Worm (Caenorhabditis elegans): ENCODE measurements around the gene mrps-35.

- TF ChIP-seq scrt-1 (GFP tag; IDR thresholded peaks at IDR 0.05) (no peak), hnd-1 (tag; optimal IDR thresholded peaks at IDR 0.05) (no peak), pes-1 (GFP tag; IDR thresholded peaks at IDR 0.05) (no peak), flt-1 (GFP tag; IDR thresholded peaks at IDR 0.05) (no peak), ceh-36 (tag; optimal IDR thresholded peaks at IDR 0.05) (no peak)
These were observed 46.6 kb upstream of the mrps-35 start for ce11 chrV:18934539-18934938.
